Worm (Caenorhabditis elegans) whole organism, L3 larva: ENCODE results near the gene Y46H3A.4.

ENCODE experiments used
- aly-2 ChIP-seq: fragments of 150-350 bp; optimal IDR thresholded peaks from 2 replicates; lab custom pipeline; 2014; ENCODE audit warnings: missing biosample characterization, missing genetic modification characterization
- ceh-82 ChIP-seq: fragments of 150-350 bp; optimal IDR thresholded peaks from 2 replicates; lab custom pipeline; 2014; ENCODE audit warnings: missing biosample characterization, missing genetic modification characterization
- mdl-1 ChIP-seq: fragments of 150-350 bp; optimal IDR thresholded peaks from 2 replicates; lab custom pipeline; 2014; ENCODE audit warnings: missing biosample characterization, missing genetic modification characterization
- nfya-1 ChIP-seq: sonication (generic microtip); optimal IDR thresholded peaks from 2 replicates; lab custom pipeline; 2017; ENCODE audit warnings: missing genetic modification characterization, mild to moderate bottlenecking, missing compliant biosample characterization, antibody characterized with exemption, moderate library complexity; ENCODE audit not compliant: insufficient read depth
- nhr-76 ChIP-seq: fragments of 150-350 bp; sonication (generic microtip); optimal IDR thresholded peaks from 5 replicates; lab custom pipeline; 2014; ENCODE audit warnings: missing biosample characterization, missing genetic modification characterization
- nhr-77 ChIP-seq: fragments of 150-350 bp; optimal IDR thresholded peaks from 2 replicates; lab custom pipeline; 2014; ENCODE audit warnings: missing biosample characterization, missing genetic modification characterization
- tbx-2 ChIP-seq: sonication (generic microtip); optimal IDR thresholded peaks from 2 replicates; lab custom pipeline; 2016; ENCODE audit warnings: mild to moderate bottlenecking, missing genetic modification characterization, missing compliant biosample characterization

DNA sequence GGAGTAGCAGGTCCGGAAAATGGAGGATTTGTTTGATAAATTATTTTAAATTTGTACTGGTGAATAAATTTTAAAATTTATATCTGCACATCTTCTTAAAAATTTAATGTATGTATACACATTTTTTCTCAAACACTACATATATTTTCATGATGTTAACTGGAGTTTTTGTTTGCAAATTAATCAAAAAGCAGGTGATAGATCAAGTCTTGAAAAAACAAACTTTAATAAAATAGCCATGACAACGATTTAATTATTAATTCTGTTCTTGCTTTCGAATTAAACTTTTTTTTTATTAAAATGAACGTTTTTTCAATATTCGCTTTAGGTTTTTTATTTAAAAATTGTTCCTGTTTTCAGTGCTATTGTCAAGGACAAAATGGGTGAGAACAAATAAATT is 16.7 kb downstream of the Y46H3A.4 start, which contains the start of gene F36H9.1:
- TF ChIP-seq nhr-77 (tag; lab: Kevin White, UChicago) (no peak), nfya-1 (tag; lab: Kevin White, UChicago) (no peak), mdl-1 (tag; lab: Kevin White, UChicago) (no peak), ceh-82 (tag; lab: Kevin White, UChicago) (no peak), tbx-2 (tag; lab: Kevin White, UChicago) (no peak), aly-2 (tag; lab: Kevin White, UChicago) (no peak), nhr-76 (tag; lab: Kevin White, UChicago) (no peak)
